Worm (Caenorhabditis elegans): ENCODE data around the gene F31B9.4.

Gene F31B9.4

ce11 chrX:15912841-15913240, 4.1 kb downstream of the F31B9.4 start:
- TF ChIP-seq hmbx-1 (tag; optimal IDR thresholded peaks at IDR 0.05) (no peak), ceh-13 (GFP tag; optimal IDR thresholded peaks at IDR 0.05) (no peak), ets-7 (tag; optimal IDR thresholded peaks at IDR 0.05) (no peak), sea-1 (GFP tag; conservative IDR thresholded peaks at IDR 0.05) (no peak), ceh-36 (tag; optimal IDR thresholded peaks at IDR 0.05) (no peak), B0310.2 (tag; optimal IDR thresholded peaks at IDR 0.05) (no peak), flt-1 (GFP tag; IDR thresholded peaks at IDR 0.05) (no peak), scrt-1 (GFP tag; IDR thresholded peaks at IDR 0.05) (no peak), F13C5.2 (tag; optimal IDR thresholded peaks at IDR 0.05) (no peak), tbx-11 (GFP tag; IDR thresholded peaks at IDR 0.05) (no peak)

ce11 chrX:15910328-15910727, 6.6 kb downstream of the F31B9.4 start, which contains the start of gene npr-33:
npr-33 (plus strand) TSS chrX:15910628.
- TF ChIP-seq tra-4 (tag; optimal IDR thresholded peaks at IDR 0.05) (no peak), hmbx-1 (tag; optimal IDR thresholded peaks at IDR 0.05) (no peak), F13C5.2 (tag; optimal IDR thresholded peaks at IDR 0.05) (no peak), ama-1 (optimal IDR thresholded peaks at IDR 0.05) (no peak), pes-1 (GFP tag; IDR thresholded peaks at IDR 0.05) (no peak), hnd-1 (tag; optimal IDR thresholded peaks at IDR 0.05) (no peak)

ce11 chrX:15902835-15903234, 14.1 kb downstream of the F31B9.4 start:
- no peak for TF ChIP-seq sea-1 (GFP tag; conservative IDR thresholded peaks at IDR 0.05)
- TF ChIP-seq F13C5.2 (tag; optimal IDR thresholded peaks at IDR 0.05), result no peak
- TF ChIP-seq ama-1 (optimal IDR thresholded peaks at IDR 0.05), result no peak
- no peak for TF ChIP-seq hmg-4 (GFP tag; optimal IDR thresholded peaks at IDR 0.05)
- no peak for TF ChIP-seq scrt-1 (GFP tag; IDR thresholded peaks at IDR 0.05)
- no peak for TF ChIP-seq ceh-13 (GFP tag; optimal IDR thresholded peaks at IDR 0.05)
- TF ChIP-seq B0310.2 (tag; optimal IDR thresholded peaks at IDR 0.05), result no peak
- no peak for TF ChIP-seq tbx-11 (GFP tag; IDR thresholded peaks at IDR 0.05)
- no peak for TF ChIP-seq hmbx-1 (tag; optimal IDR thresholded peaks at IDR 0.05)
- no peak for TF ChIP-seq tra-4 (tag; optimal IDR thresholded peaks at IDR 0.05)
- no peak for TF ChIP-seq aly-1 (tag; optimal IDR thresholded peaks at IDR 0.05)
- TF ChIP-seq pes-1 (GFP tag; IDR thresholded peaks at IDR 0.05), result no peak
- TF ChIP-seq ets-7 (tag; optimal IDR thresholded peaks at IDR 0.05), result no peak
- no peak for TF ChIP-seq flt-1 (GFP tag; IDR thresholded peaks at IDR 0.05)
- TF ChIP-seq hnd-1 (tag; optimal IDR thresholded peaks at IDR 0.05), result no peak
- no peak for TF ChIP-seq tbx-37 (GFP tag; conservative IDR thresholded peaks at IDR 0.05)
- TF ChIP-seq ceh-36 (tag; optimal IDR thresholded peaks at IDR 0.05), result no peak

- TF ChIP-seq scrt-1 (GFP tag; IDR thresholded peaks at IDR 0.05), result no peak
- no peak for TF ChIP-seq ceh-36 (tag; optimal IDR thresholded peaks at IDR 0.05)
- no peak for TF ChIP-seq hnd-1 (tag; optimal IDR thresholded peaks at IDR 0.05)
- no peak for TF ChIP-seq ets-7 (tag; optimal IDR thresholded peaks at IDR 0.05)
- TF ChIP-seq ceh-13 (GFP tag; optimal IDR thresholded peaks at IDR 0.05), result no peak
- no peak for TF ChIP-seq tbx-11 (GFP tag; IDR thresholded peaks at IDR 0.05)
- no peak for TF ChIP-seq tbx-37 (GFP tag; conservative IDR thresholded peaks at IDR 0.05)
- TF ChIP-seq flt-1 (GFP tag; IDR thresholded peaks at IDR 0.05), result no peak
- TF ChIP-seq F13C5.2 (tag; optimal IDR thresholded peaks at IDR 0.05), result no peak
- TF ChIP-seq aly-1 (tag; optimal IDR thresholded peaks at IDR 0.05), result no peak
- TF ChIP-seq B0310.2 (tag; optimal IDR thresholded peaks at IDR 0.05), result no peak
- TF ChIP-seq ama-1 (optimal IDR thresholded peaks at IDR 0.05), result no peak
- TF ChIP-seq hmbx-1 (tag; optimal IDR thresholded peaks at IDR 0.05), result no peak
- no peak for TF ChIP-seq sea-1 (GFP tag; conservative IDR thresholded peaks at IDR 0.05)
- no peak for TF ChIP-seq pes-1 (GFP tag; IDR thresholded peaks at IDR 0.05)
These were observed 15.7 kb downstream of the F31B9.4 start for ce11 chrX:15901214-15901613.

ce11 chrX:15892525-15892924, 24.4 kb downstream of the F31B9.4 start:
- no peak for TF ChIP-seq B0310.2 (tag; optimal IDR thresholded peaks at IDR 0.05)

ce11 chrX:15887989-15888388, 28.9 kb downstream of the F31B9.4 start:
- TF ChIP-seq hmbx-1 (tag; optimal IDR thresholded peaks at IDR 0.05) (no peak), flt-1 (GFP tag; IDR thresholded peaks at IDR 0.05) (no peak), ceh-36 (tag; optimal IDR thresholded peaks at IDR 0.05) (no peak), sea-1 (GFP tag; conservative IDR thresholded peaks at IDR 0.05) (no peak), pes-1 (GFP tag; IDR thresholded peaks at IDR 0.05) (no peak), scrt-1 (GFP tag; IDR thresholded peaks at IDR 0.05) (no peak), ama-1 (optimal IDR thresholded peaks at IDR 0.05) (no peak), tbx-37 (GFP tag; conservative IDR thresholded peaks at IDR 0.05) (no peak), tbx-11 (GFP tag; IDR thresholded peaks at IDR 0.05) (no peak), ceh-13 (GFP tag; optimal IDR thresholded peaks at IDR 0.05) (no peak), B0310.2 (tag; optimal IDR thresholded peaks at IDR 0.05) (no peak), tra-4 (tag; optimal IDR thresholded peaks at IDR 0.05) (no peak), hmg-4 (GFP tag; optimal IDR thresholded peaks at IDR 0.05) (no peak), F13C5.2 (tag; optimal IDR thresholded peaks at IDR 0.05) (no peak), hnd-1 (tag; optimal IDR thresholded peaks at IDR 0.05) (no peak), aly-1 (tag; optimal IDR thresholded peaks at IDR 0.05) (no peak), ets-7 (tag; optimal IDR thresholded peaks at IDR 0.05) (no peak)

- TF ChIP-seq ceh-13 (GFP tag; optimal IDR thresholded peaks at IDR 0.05) (no peak), scrt-1 (GFP tag; IDR thresholded peaks at IDR 0.05) (no peak), flt-1 (GFP tag; IDR thresholded peaks at IDR 0.05) (no peak), sea-1 (GFP tag; conservative IDR thresholded peaks at IDR 0.05) (no peak), tbx-37 (GFP tag; conservative IDR thresholded peaks at IDR 0.05) (no peak), aly-1 (tag; optimal IDR thresholded peaks at IDR 0.05) (no peak), ets-7 (tag; optimal IDR thresholded peaks at IDR 0.05) (no peak), pes-1 (GFP tag; IDR thresholded peaks at IDR 0.05) (no peak), hmg-4 (GFP tag; optimal IDR thresholded peaks at IDR 0.05) (no peak), F13C5.2 (tag; optimal IDR thresholded peaks at IDR 0.05) (no peak), hnd-1 (tag; optimal IDR thresholded peaks at IDR 0.05) (no peak), tbx-11 (GFP tag; IDR thresholded peaks at IDR 0.05) (no peak), tra-4 (tag; optimal IDR thresholded peaks at IDR 0.05) (no peak), hmbx-1 (tag; optimal IDR thresholded peaks at IDR 0.05) (no peak)
These were observed 29.4 kb downstream of the F31B9.4 start, which contains the start of gene F53H4.3 for ce11 chrX:15887495-15887894. F53H4.3 (minus strand) TSS chrX:15887595.

ce11 chrX:15884478-15884877, 32.4 kb downstream of the F31B9.4 start:
- no peak for TF ChIP-seq hnd-1 (tag; optimal IDR thresholded peaks at IDR 0.05)
- no peak for TF ChIP-seq flt-1 (GFP tag; IDR thresholded peaks at IDR 0.05)
- TF ChIP-seq F13C5.2 (tag; optimal IDR thresholded peaks at IDR 0.05), result no peak
- TF ChIP-seq aly-1 (tag; optimal IDR thresholded peaks at IDR 0.05), result no peak
- TF ChIP-seq B0310.2 (tag; optimal IDR thresholded peaks at IDR 0.05), result no peak
- TF ChIP-seq tbx-37 (GFP tag; conservative IDR thresholded peaks at IDR 0.05), result no peak
- no peak for TF ChIP-seq pes-1 (GFP tag; IDR thresholded peaks at IDR 0.05)

Measured in whole organism, early embryonic.